Worm (Caenorhabditis elegans) whole organism, L2 larva: ENCODE data around the gene T21E8.4.

ENCODE experiments used
- C34F6.9 ChIP-seq: fragments of 150-350 bp; optimal IDR thresholded peaks from 2 replicates; lab custom pipeline; 2014; ENCODE audit warnings: missing biosample characterization, missing genetic modification characterization
- F13H6.1 ChIP-seq: sonication (generic microtip); optimal IDR thresholded peaks from 2 replicates; lab custom pipeline; 2016; ENCODE audit warnings: missing genetic modification characterization, missing compliant biosample characterization
- R02D3.7 ChIP-seq: fragments of 150-350 bp; optimal IDR thresholded peaks from 2 replicates; lab custom pipeline; 2014; ENCODE audit warnings: missing biosample characterization, missing genetic modification characterization
- Y55F3AM.14 ChIP-seq: fragments of 200-800 bp; sonication (Bioruptor generic); optimal IDR thresholded peaks from 2 replicates; lab custom pipeline; 2018; ENCODE audit warnings: mild to moderate bottlenecking, missing genetic modification characterization, missing compliant biosample characterization
- ZK546.5 ChIP-seq: sonication (generic microtip); optimal IDR thresholded peaks from 2 replicates; lab custom pipeline; 2017; ENCODE audit warnings: missing biosample characterization, missing genetic modification characterization
- aly-2 ChIP-seq: fragments of 150-350 bp; optimal IDR thresholded peaks from 2 replicates; lab custom pipeline; 2014; ENCODE audit warnings: missing biosample characterization, missing genetic modification characterization
- ama-1 ChIP-seq: fragments of 150-350 bp; optimal IDR thresholded peaks from 2 replicates; lab custom pipeline; 2018; ENCODE audit warnings: inconsistent platforms
- blmp-1 ChIP-seq: sonication (generic microtip); optimal IDR thresholded peaks from 2 replicates; lab custom pipeline; 2017; ENCODE audit warnings: missing genetic modification characterization, mild to moderate bottlenecking, missing compliant biosample characterization, antibody characterized with exemption, moderate library complexity; ENCODE audit not compliant: insufficient read depth
- crh-2 ChIP-seq: sonication (generic microtip); optimal IDR thresholded peaks from 2 replicates; lab custom pipeline; 2017; ENCODE audit warnings: missing biosample characterization, missing genetic modification characterization
- dmd-4 ChIP-seq: sonication (generic microtip); optimal IDR thresholded peaks from 2 replicates; lab custom pipeline; 2017; ENCODE audit warnings: missing biosample characterization, missing genetic modification characterization
- egl-27 ChIP-seq: sonication (generic microtip); optimal IDR thresholded peaks from 3 replicates; lab custom pipeline; 2017; ENCODE audit warnings: missing biosample characterization, missing genetic modification reagents, missing genetic modification characterization
- elt-1 ChIP-seq: fragments of 150-350 bp; optimal IDR thresholded peaks from 2 replicates; lab custom pipeline; 2014; ENCODE audit warnings: missing biosample characterization, missing genetic modification characterization
- elt-3 ChIP-seq: sonication (generic microtip); optimal IDR thresholded peaks from 2 replicates; lab custom pipeline; 2017; ENCODE audit warnings: missing biosample characterization, missing genetic modification characterization
- fos-1 ChIP-seq: fragments of 150-350 bp; optimal IDR thresholded peaks from 2 replicates; lab custom pipeline; 2014; ENCODE audit warnings: missing biosample characterization, missing genetic modification characterization
- gmeb-1 ChIP-seq: fragments of 150-350 bp; optimal IDR thresholded peaks from 2 replicates; lab custom pipeline; 2014; ENCODE audit warnings: missing biosample characterization, missing genetic modification characterization
- lin-11 ChIP-seq: fragments of 150-350 bp; sonication (generic microtip); optimal IDR thresholded peaks from 2 replicates; lab custom pipeline; 2014; ENCODE audit warnings: missing biosample characterization, missing genetic modification characterization, inconsistent platforms, mixed read lengths
- lin-13 ChIP-seq: fragments of 150-350 bp; optimal IDR thresholded peaks from 2 replicates; lab custom pipeline; 2014; ENCODE audit warnings: missing biosample characterization, missing genetic modification reagents, missing genetic modification characterization
- lsy-2 ChIP-seq, 2 experiments: fragments of 150-350 bp in 1 of 2; sonication (generic microtip) in 1 of 2; optimal IDR thresholded peaks; 2 replicates each; lab custom pipeline; 2014 to 2017; ENCODE audit warnings: missing biosample characterization in 2 of 2, missing genetic modification characterization in 2 of 2
- mab-5 ChIP-seq: fragments of 150-350 bp; optimal IDR thresholded peaks from 2 replicates; lab custom pipeline; 2014; ENCODE audit warnings: missing biosample characterization, missing genetic modification characterization
- mdl-1 ChIP-seq, 2 experiments: fragments of 150-350 bp in 1 of 2; sonication (generic microtip) in 1 of 2; optimal IDR thresholded peaks; 2 replicates each; lab custom pipeline; 2017; ENCODE audit warnings: missing biosample characterization in 2 of 2, missing genetic modification characterization in 2 of 2
- nhr-10 ChIP-seq: sonication (generic microtip); optimal IDR thresholded peaks from 2 replicates; lab custom pipeline; 2017; ENCODE audit warnings: missing biosample characterization, missing genetic modification characterization
- nhr-11 ChIP-seq: fragments of 150-350 bp; optimal IDR thresholded peaks from 2 replicates; lab custom pipeline; 2014; ENCODE audit warnings: missing biosample characterization, missing genetic modification characterization
- nhr-129 ChIP-seq: fragments of 150-350 bp; optimal IDR thresholded peaks from 2 replicates; lab custom pipeline; 2014; ENCODE audit warnings: missing biosample characterization, missing genetic modification characterization
- nhr-21 ChIP-seq: fragments of 150-350 bp; optimal IDR thresholded peaks from 2 replicates; lab custom pipeline; 2014; ENCODE audit warnings: missing biosample characterization, missing genetic modification characterization
- nhr-23 ChIP-seq: fragments of 150-350 bp; optimal IDR thresholded peaks from 2 replicates; lab custom pipeline; 2014; ENCODE audit warnings: missing biosample characterization, missing genetic modification reagents, missing genetic modification characterization
- nhr-237 ChIP-seq: fragments of 150-350 bp; optimal IDR thresholded peaks from 2 replicates; lab custom pipeline; 2014; ENCODE audit warnings: missing biosample characterization, missing genetic modification characterization
- nhr-25 ChIP-seq: fragments of 150-350 bp; sonication (generic microtip); optimal IDR thresholded peaks from 3 replicates; lab custom pipeline; 2014; ENCODE audit warnings: missing biosample characterization, missing genetic modification characterization
- nhr-6 ChIP-seq: fragments of 150-350 bp; optimal IDR thresholded peaks from 2 replicates; lab custom pipeline; 2014; ENCODE audit warnings: missing biosample characterization, missing genetic modification characterization
- nhr-77 ChIP-seq: fragments of 150-350 bp; optimal IDR thresholded peaks from 2 replicates; lab custom pipeline; 2014; ENCODE audit warnings: missing biosample characterization, missing genetic modification characterization
- sem-4 ChIP-seq: fragments of 150-350 bp; optimal IDR thresholded peaks from 2 replicates; lab custom pipeline; 2014; ENCODE audit warnings: missing biosample characterization, missing genetic modification reagents, missing genetic modification characterization
- sma-3 ChIP-seq: sonication (generic microtip); optimal IDR thresholded peaks from 2 replicates; lab custom pipeline; 2016; ENCODE audit warnings: missing genetic modification reagents, missing genetic modification characterization, missing compliant biosample characterization
- sma-9 ChIP-seq, 2 experiments: fragments of 150-350 bp in 1 of 2; sonication (generic microtip) in 1 of 2; optimal IDR thresholded peaks; 2 replicates each; lab custom pipeline; 2014 to 2016; ENCODE audit warnings: missing genetic modification characterization in 2 of 2, mild to moderate bottlenecking in 1 of 2, missing biosample characterization in 1 of 2, missing compliant biosample characterization in 1 of 2, missing genetic modification reagents in 1 of 2, moderate library complexity in 1 of 2
- snpc-4 ChIP-seq: fragments of 150-350 bp; optimal IDR thresholded peaks from 2 replicates; lab custom pipeline; 2014; ENCODE audit warnings: missing biosample characterization, missing genetic modification characterization
- unc-39 ChIP-seq: fragments of 150-350 bp; optimal IDR thresholded peaks from 2 replicates; lab custom pipeline; 2014; ENCODE audit warnings: missing biosample characterization, missing genetic modification characterization
- unc-55 ChIP-seq: fragments of 150-350 bp; sonication (generic microtip); optimal IDR thresholded peaks from 3 replicates; lab custom pipeline; 2014; ENCODE audit warnings: missing biosample characterization, missing genetic modification reagents, missing genetic modification characterization
- ztf-1 ChIP-seq: fragments of 200-800 bp; sonication (Bioruptor generic); conservative IDR thresholded peaks from 2 replicates; pipeline ENCODE4 v1.3.6; 2022; ENCODE audit warnings: missing genetic modification characterization, missing compliant biosample characterization
- ztf-11 ChIP-seq: sonication (generic microtip); optimal IDR thresholded peaks from 2 replicates; lab custom pipeline; 2017; ENCODE audit warnings: missing biosample characterization, missing genetic modification characterization
- ztf-4 ChIP-seq: fragments of 150-350 bp; optimal IDR thresholded peaks from 2 replicates; lab custom pipeline; 2014; ENCODE audit warnings: missing biosample characterization, missing genetic modification characterization

Gene T21E8.4

DNA sequence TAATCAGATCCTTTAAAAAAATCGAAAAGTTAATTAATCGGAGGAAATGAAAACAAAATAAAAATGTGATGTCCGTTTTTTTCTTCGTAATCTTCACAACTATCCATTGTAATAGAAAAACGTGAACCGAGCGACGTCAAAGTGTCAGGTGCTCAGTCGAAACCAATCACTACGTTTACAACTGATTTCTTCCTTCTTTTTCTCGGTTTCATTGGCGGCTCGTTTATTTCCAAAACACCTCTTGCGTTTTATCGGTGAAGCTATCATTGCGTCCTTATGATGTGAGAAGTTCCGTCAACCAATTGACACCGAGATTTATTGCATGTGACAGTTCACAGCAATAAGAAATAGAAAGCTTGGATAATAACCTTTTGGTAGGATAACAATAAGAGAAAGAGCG is 27.3 kb upstream of the T21E8.4 start:
- TF ChIP-seq dmd-4 (tag; lab: Kevin White, UChicago) (no peak), F13H6.1 (tag; lab: Kevin White, UChicago) (peak; percentile 63), nhr-21 (no peak), nhr-6 (no peak), C34F6.9 (tag; lab: Kevin White, UChicago) (peak; percentile 19), ama-1 (lab: Kevin White, UChicago) (no peak), elt-1 (tag; lab: Kevin White, UChicago) (no peak), aly-2 (no peak), unc-39 (tag; lab: Kevin White, UChicago) (no peak), nhr-129 (peak; percentile 67), unc-55 (GFP tag; lab: Kevin White, UChicago) (no peak), lin-11 (tag; lab: Kevin White, UChicago) (no peak), mab-5 (tag; lab: Kevin White, UChicago) (peak; percentile 8), ztf-1 (no peak), sma-3 (no peak), lsy-2 (tag; optimal IDR thresholded peaks at IDR 0.05; lab: Kevin White, UChicago) (no peak), sma-9 (GFP tag; optimal IDR thresholded peaks at IDR 0.05; lab: Kevin White, UChicago) (peak; percentile 38), sma-9 (tag; optimal IDR thresholded peaks at IDR 0.05; lab: Kevin White, UChicago) (no peak), fos-1 (no peak), snpc-4 (tag; lab: Kevin White, UChicago) (no peak)

ce11 chrX:10859211-10859610 is 21.4 kb upstream of the T21E8.4 start, which contains the start of gene pgp-5:
TSS of gene pgp-5 (minus strand) at chrX:10859297.
- no peak for TF ChIP-seq crh-2 (tag; lab: Kevin White, UChicago)
- TF ChIP-seq unc-39 (tag; lab: Kevin White, UChicago): no peak
- no peak for TF ChIP-seq nhr-77 (tag; lab: Kevin White, UChicago)
- TF ChIP-seq egl-27 (tag; lab: Kevin White, UChicago): no peak
- TF ChIP-seq dmd-4 (tag; lab: Kevin White, UChicago): no peak
- no peak for TF ChIP-seq elt-1 (tag; lab: Kevin White, UChicago)
- TF ChIP-seq mab-5 (tag; lab: Kevin White, UChicago): no peak
- TF ChIP-seq lin-13: no peak
- no peak for TF ChIP-seq unc-55 (GFP tag; lab: Kevin White, UChicago)
- TF ChIP-seq mdl-1 (tag; optimal IDR thresholded peaks at IDR 0.05; lab: Kevin White, UChicago): no peak
- no peak for TF ChIP-seq nhr-237 (tag; lab: Kevin White, UChicago)
- no peak for TF ChIP-seq F13H6.1 (tag; lab: Kevin White, UChicago)

DNA sequence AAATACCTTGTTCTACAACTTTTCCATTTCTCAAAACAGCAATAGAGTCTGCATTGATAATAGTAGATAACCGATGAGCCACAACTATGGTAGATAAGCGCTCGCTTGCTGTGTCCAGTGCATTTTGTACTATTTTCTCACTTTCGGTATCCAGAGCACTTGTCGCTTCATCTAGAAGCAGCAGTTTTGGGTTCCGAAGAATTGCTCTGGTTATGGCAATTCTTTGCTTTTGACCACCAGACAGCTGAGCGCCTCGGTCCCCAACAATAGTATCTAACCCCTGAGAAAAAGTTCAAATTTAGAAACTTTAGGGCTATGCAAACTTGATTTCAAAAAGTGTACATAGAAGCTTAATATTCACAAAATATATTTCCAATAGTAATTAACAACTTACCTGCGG is 21.0 kb upstream of the T21E8.4 start:
- TF ChIP-seq fos-1: no peak
- no peak for TF ChIP-seq Y55F3AM.14 (GFP tag; lab: Kevin White, UChicago)
- no peak for TF ChIP-seq lin-11 (tag; lab: Kevin White, UChicago)
- no peak for TF ChIP-seq dmd-4 (tag; lab: Kevin White, UChicago)
- no peak for TF ChIP-seq ztf-11 (tag; lab: Kevin White, UChicago)
- TF ChIP-seq nhr-11 (tag; lab: Kevin White, UChicago): no peak
- no peak for TF ChIP-seq sma-9 (GFP tag; optimal IDR thresholded peaks at IDR 0.05; lab: Kevin White, UChicago)
- TF ChIP-seq sma-9 (tag; optimal IDR thresholded peaks at IDR 0.05; lab: Kevin White, UChicago): no peak
- TF ChIP-seq gmeb-1 (tag; lab: Kevin White, UChicago): no peak
- TF ChIP-seq nhr-23 (tag; lab: Kevin White, UChicago): no peak
- TF ChIP-seq nhr-77 (tag; lab: Kevin White, UChicago): no peak
- TF ChIP-seq ZK546.5 (tag; lab: Kevin White, UChicago): no peak
- no peak for TF ChIP-seq ama-1 (lab: Kevin White, UChicago)
- TF ChIP-seq lin-13: no peak
- TF ChIP-seq nhr-6: no peak
- no peak for TF ChIP-seq F13H6.1 (tag; lab: Kevin White, UChicago)
- no peak for TF ChIP-seq elt-1 (tag; lab: Kevin White, UChicago)

ce11 chrX:10861673-10862072 is 18.9 kb upstream of the T21E8.4 start:
- TF ChIP-seq egl-27 (tag; lab: Kevin White, UChicago): no peak
- no peak for TF ChIP-seq elt-3 (tag; lab: Kevin White, UChicago)
- TF ChIP-seq R02D3.7: no peak

- no peak for TF ChIP-seq blmp-1 (tag; lab: Kevin White, UChicago)
- no peak for TF ChIP-seq ztf-4 (tag; lab: Kevin White, UChicago)
- no peak for TF ChIP-seq nhr-10
- no peak for TF ChIP-seq gmeb-1 (tag; lab: Kevin White, UChicago)
- TF ChIP-seq Y55F3AM.14 (GFP tag; lab: Kevin White, UChicago): no peak
- no peak for TF ChIP-seq sem-4 (tag; lab: Kevin White, UChicago)
- no peak for TF ChIP-seq nhr-25 (tag; lab: Kevin White, UChicago)
- TF ChIP-seq, all 48 proteins: peak for 0
Observed at ce11 chrX:10862582-10862981, 18.0 kb upstream of the T21E8.4 start.
